Fruit fly (Drosophila melanogaster): Measurements from ENCODE around the gene CG31140.

CG31140 gene

dm6 chr3R:23920874-23921539, 42.0 kb upstream of the CG31140 start (continued):
- TF ChIP-seq eve (GFP tag; optimal IDR thresholded peaks at IDR 0.05) = no peak
- TF ChIP-seq CG6689 (GFP tag; IDR thresholded peaks at IDR 0.05) = peak; percentile 52
- no peak for TF ChIP-seq Opbp (GFP tag; IDR thresholded peaks at IDR 0.05; ENCODE audit: partially characterized antibody)
- no peak for TF ChIP-seq CG14667 (GFP tag; IDR thresholded peaks at IDR 0.05)
- peak; percentile 79 for TF ChIP-seq ftz-f1 (GFP tag; optimal IDR thresholded peaks at IDR 0.05)
- no peak for TF ChIP-seq CG4707 (GFP tag; optimal IDR thresholded peaks at IDR 0.05)
- TF ChIP-seq CG17328 (GFP tag; IDR thresholded peaks at IDR 0.05) = peak; percentile 48; the same call in 1 of the 2 replicates
- no peak for TF ChIP-seq BEAF-32 (GFP tag; optimal IDR thresholded peaks at IDR 0.05)
- TF ChIP-seq Asciz (GFP tag; optimal IDR thresholded peaks at IDR 0.05) = no peak
- peak; percentile 26 for TF ChIP-seq ab (GFP tag; optimal IDR thresholded peaks at IDR 0.05)
- no peak for TF ChIP-seq ATbp (GFP tag; optimal IDR thresholded peaks at IDR 0.05)
- TF ChIP-seq CG18262 (tag; optimal IDR thresholded peaks at IDR 0.05) = no peak
- TF ChIP-seq gce (GFP tag; IDR thresholded peaks at IDR 0.05) = no peak
- peak; percentile 55 for TF ChIP-seq shn (GFP tag; optimal IDR thresholded peaks at IDR 0.05)
- TF ChIP-seq CG9215 (GFP tag; IDR thresholded peaks at IDR 0.05) = peak; percentile 40; the same call in 1 of the 2 replicates
- peak; percentile 88 for TF ChIP-seq CG13624 (GFP tag; optimal IDR thresholded peaks at IDR 0.05)
- TF ChIP-seq CG7556 (GFP tag; optimal IDR thresholded peaks at IDR 0.05) = no peak
- no peak for TF ChIP-seq org-1 (GFP tag; optimal IDR thresholded peaks at IDR 0.05)
- TF ChIP-seq dpn (GFP tag; optimal IDR thresholded peaks at IDR 0.05) = peak in 1 of 2 experiments; percentile 25
- peak; percentile 27; the same call in 1 of the 2 replicates for TF ChIP-seq Xrp1 (GFP tag; IDR thresholded peaks at IDR 0.05)
- peak; percentile 9 for TF ChIP-seq Mes4 (GFP tag; optimal IDR thresholded peaks at IDR 0.05)
- TF ChIP-seq Elba2 (GFP tag; optimal IDR thresholded peaks at IDR 0.05) = no peak
- TF ChIP-seq kni (GFP tag; optimal IDR thresholded peaks at IDR 0.05) = peak; percentile 44
- TF ChIP-seq sna (GFP tag; IDR thresholded peaks at IDR 0.05; ENCODE audit: partially characterized antibody) = no peak
- TF ChIP-seq fd102C (GFP tag; optimal IDR thresholded peaks at IDR 0.05) = no peak
- peak; percentile 39 for TF ChIP-seq Dad (GFP tag; optimal IDR thresholded peaks at IDR 0.05)
- no peak for TF ChIP-seq slou (GFP tag; optimal IDR thresholded peaks at IDR 0.05)
- no peak for TF ChIP-seq CG16815 (GFP tag; optimal IDR thresholded peaks at IDR 0.05)
- no peak for TF ChIP-seq CG18764 (GFP tag; optimal IDR thresholded peaks at IDR 0.05)
- TF ChIP-seq CG31388 (GFP tag; optimal IDR thresholded peaks at IDR 0.05) = no peak
- no peak for TF ChIP-seq knrl (GFP tag; IDR thresholded peaks at IDR 0.05; ENCODE audit: partially characterized antibody)
- TF ChIP-seq hbn (GFP tag; IDR thresholded peaks at IDR 0.05; ENCODE audit: partially characterized antibody) = no peak
- TF ChIP-seq CG12942 (GFP tag; optimal IDR thresholded peaks at IDR 0.05) = no peak
- TF ChIP-seq ttk (GFP tag; IDR thresholded peaks at IDR 0.05) = peak; percentile 37; the same call in 1 of the 2 replicates
- TF ChIP-seq Lim3 (GFP tag; IDR thresholded peaks at IDR 0.05) = no peak
- TF ChIP-seq sob (GFP tag; IDR thresholded peaks at IDR 0.05) = peak; percentile 71
- peak; percentile 46; the same call in 1 of the 2 replicates for TF ChIP-seq CG11085 (GFP tag; IDR thresholded peaks at IDR 0.05)
- TF ChIP-seq Ptx1 (GFP tag; IDR thresholded peaks at IDR 0.05) = peak; percentile 24; the same call in 1 of the 2 replicates
- no peak for TF ChIP-seq BtbVII (GFP tag; optimal IDR thresholded peaks at IDR 0.05)
- TF ChIP-seq CG13287 (GFP tag; IDR thresholded peaks at IDR 0.05; ENCODE audit: partially characterized antibody) = no peak
- peak; percentile 75 for TF ChIP-seq dysf (GFP tag; IDR thresholded peaks at IDR 0.05)
- TF ChIP-seq Doc3 (GFP tag; IDR thresholded peaks at IDR 0.05; ENCODE audit: partially characterized antibody) = no peak
- peak; percentile 11 for TF ChIP-seq CG7987 (GFP tag; optimal IDR thresholded peaks at IDR 0.05)
- TF ChIP-seq en (GFP tag; optimal IDR thresholded peaks at IDR 0.05) = no peak
- TF ChIP-seq CG1233 (GFP tag; optimal IDR thresholded peaks at IDR 0.05) = peak; percentile 20
- no peak for TF ChIP-seq kay (GFP tag; optimal IDR thresholded peaks at IDR 0.05)
- peak; percentile 22 for TF ChIP-seq Hand (GFP tag; optimal IDR thresholded peaks at IDR 0.05)
- TF ChIP-seq HmgD (GFP tag; optimal IDR thresholded peaks at IDR 0.05) = no peak
- TF ChIP-seq CG2678 (tag; optimal IDR thresholded peaks at IDR 0.05) = peak; percentile 58
- TF ChIP-seq ara (GFP tag; IDR thresholded peaks at IDR 0.05) = peak; percentile 72

Data from whole organism, embryonic.